Worm (Caenorhabditis elegans) whole organism, mixed stage, embryonic: ENCODE measurements around the gene Y54G2A.50.
A peak's percentile ranks its signal among the peaks of the same experiment; 100 is the strongest.

Source experiments
- M03D4.4 ChIP-seq: sonication (generic microtip); optimal IDR thresholded peaks from 2 replicates; lab custom pipeline; 2017; ENCODE audit warnings: mild to moderate bottlenecking, missing genetic modification characterization, missing compliant biosample characterization
- bed-3 ChIP-seq: fragments of 200-800 bp; sonication (Bioruptor generic); optimal IDR thresholded peaks from 3 replicates; lab custom pipeline; 2018; ENCODE audit warnings: mild to moderate bottlenecking, missing genetic modification characterization, moderate library complexity, missing compliant biosample characterization
- blmp-1 ChIP-seq: fragments of 150-350 bp; optimal IDR thresholded peaks from 2 replicates; lab custom pipeline; 2014; ENCODE audit warnings: missing biosample characterization, missing genetic modification characterization
- ceh-39 ChIP-seq: fragments of 150-350 bp; optimal IDR thresholded peaks from 2 replicates; lab custom pipeline; 2014; ENCODE audit warnings: missing biosample characterization, missing genetic modification characterization
- ceh-43 ChIP-seq: fragments of 200-800 bp; sonication (Bioruptor generic); optimal IDR thresholded peaks from 2 replicates; lab custom pipeline; 2018; ENCODE audit warnings: mild to moderate bottlenecking, missing genetic modification characterization, moderate library complexity, missing compliant biosample characterization
- ceh-83 ChIP-seq: fragments of 200-800 bp; sonication (Bioruptor generic); optimal IDR thresholded peaks from 2 replicates; lab custom pipeline; 2018; ENCODE audit warnings: mild to moderate bottlenecking, missing genetic modification characterization, missing compliant biosample characterization
- ces-1 ChIP-seq: fragments of 150-350 bp; optimal IDR thresholded peaks from 2 replicates; lab custom pipeline; 2014; ENCODE audit warnings: missing biosample characterization, missing genetic modification reagents, missing genetic modification characterization
- cnd-1 ChIP-seq: fragments of 200-800 bp; sonication (Bioruptor generic); optimal IDR thresholded peaks from 2 replicates; lab custom pipeline; 2018; ENCODE audit warnings: mild to moderate bottlenecking, missing genetic modification characterization, missing compliant biosample characterization
- drap-1 ChIP-seq: fragments of 200-800 bp; sonication (Bioruptor generic); optimal IDR thresholded peaks from 3 replicates; lab custom pipeline; 2018; ENCODE audit warnings: mild to moderate bottlenecking, missing genetic modification characterization, missing compliant biosample characterization
- elt-3 ChIP-seq: fragments of 150-350 bp; optimal IDR thresholded peaks from 2 replicates; lab custom pipeline; 2014; ENCODE audit warnings: missing biosample characterization, missing genetic modification characterization
- ham-2 ChIP-seq: fragments of 200-800 bp; sonication (Bioruptor generic); optimal IDR thresholded peaks from 2 replicates; lab custom pipeline; 2018; ENCODE audit warnings: mild to moderate bottlenecking, missing genetic modification characterization, missing compliant biosample characterization
- hlh-1 ChIP-seq: fragments of 150-350 bp; optimal IDR thresholded peaks from 2 replicates; lab custom pipeline; 2014; ENCODE audit warnings: missing biosample characterization, missing genetic modification reagents, missing genetic modification characterization
- lin-13 ChIP-seq: fragments of 150-350 bp; optimal IDR thresholded peaks from 2 replicates; lab custom pipeline; 2014; ENCODE audit warnings: missing biosample characterization, missing genetic modification characterization
- lsy-2 ChIP-seq: fragments of 150-350 bp; optimal IDR thresholded peaks from 2 replicates; lab custom pipeline; 2014; ENCODE audit warnings: missing biosample characterization, missing genetic modification characterization
- mls-2 ChIP-seq: sonication (generic microtip); optimal IDR thresholded peaks from 2 replicates; lab custom pipeline; 2016; ENCODE audit warnings: mild to moderate bottlenecking, missing genetic modification characterization, moderate library complexity, missing compliant biosample characterization
- nhr-12 ChIP-seq: fragments of 150-350 bp; optimal IDR thresholded peaks from 2 replicates; lab custom pipeline; 2014; ENCODE audit warnings: missing biosample characterization, missing genetic modification characterization
- nhr-2 ChIP-seq: fragments of 150-350 bp; optimal IDR thresholded peaks from 2 replicates; lab custom pipeline; 2014; ENCODE audit warnings: missing biosample characterization, missing genetic modification characterization
- pha-4 ChIP-seq: fragments of 150-350 bp; optimal IDR thresholded peaks from 2 replicates; lab custom pipeline; 2018; ENCODE audit warnings: missing biosample characterization, missing genetic modification reagents, missing genetic modification characterization
- sem-2 ChIP-seq: fragments of 200-800 bp; sonication (Bioruptor generic); optimal IDR thresholded peaks from 2 replicates; lab custom pipeline; 2018; ENCODE audit warnings: mild to moderate bottlenecking, missing genetic modification characterization, missing compliant biosample characterization
- unc-120 ChIP-seq: sonication (generic microtip); optimal IDR thresholded peaks from 2 replicates; lab custom pipeline; 2017; ENCODE audit warnings: missing genetic modification characterization, missing compliant biosample characterization; ENCODE audit not compliant: poor library complexity, severe bottlenecking
- unc-39 ChIP-seq: fragments of 150-350 bp; optimal IDR thresholded peaks from 2 replicates; lab custom pipeline; 2014; ENCODE audit warnings: missing biosample characterization, missing genetic modification characterization
- zip-8 ChIP-seq: fragments of 150-350 bp; optimal IDR thresholded peaks from 2 replicates; lab custom pipeline; 2014; ENCODE audit warnings: missing biosample characterization, missing genetic modification characterization
- ztf-11 ChIP-seq: fragments of 150-350 bp; optimal IDR thresholded peaks from 2 replicates; lab custom pipeline; 2014; ENCODE audit warnings: missing biosample characterization, missing genetic modification characterization

Gene Y54G2A.50

DNA sequence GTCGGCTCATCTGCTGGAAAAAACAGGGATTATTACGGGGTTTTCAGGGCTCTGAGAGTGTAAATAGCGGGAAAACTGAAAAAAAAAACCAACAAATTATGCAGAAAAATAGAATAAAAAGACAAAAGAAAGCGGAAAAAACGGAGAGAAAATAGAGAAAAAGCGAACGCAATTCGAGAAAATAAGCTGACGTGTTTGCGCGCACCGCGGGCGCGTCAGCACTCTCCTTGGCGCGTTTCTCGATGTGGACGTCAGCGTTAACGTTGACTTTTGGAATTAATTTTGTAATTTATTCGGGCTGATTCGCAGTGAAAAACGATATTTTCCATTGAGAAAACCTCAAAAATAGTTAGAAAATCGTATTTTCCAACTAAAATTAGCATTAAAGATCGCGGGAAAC lies 10.6 kb downstream of the Y54G2A.50 start, which contains the start of gene manf-1:
TSS of gene manf-1 (minus strand) at position 13 of the 400 bp plus-strand sequence.
- no peak for TF ChIP-seq elt-3 (tag; lab: Kevin White, UChicago)
- TF ChIP-seq ham-2 (GFP tag; lab: Kevin White, UChicago): peak; percentile 1
- no peak for TF ChIP-seq unc-120 (tag; lab: Kevin White, UChicago)
- TF ChIP-seq lsy-2 (tag; lab: Kevin White, UChicago): peak; percentile 55
- TF ChIP-seq unc-39 (tag; lab: Kevin White, UChicago): no peak
- TF ChIP-seq lin-13: peak; percentile 80
- TF ChIP-seq pha-4 (tag; lab: Kevin White, UChicago): peak; percentile 65

DNA sequence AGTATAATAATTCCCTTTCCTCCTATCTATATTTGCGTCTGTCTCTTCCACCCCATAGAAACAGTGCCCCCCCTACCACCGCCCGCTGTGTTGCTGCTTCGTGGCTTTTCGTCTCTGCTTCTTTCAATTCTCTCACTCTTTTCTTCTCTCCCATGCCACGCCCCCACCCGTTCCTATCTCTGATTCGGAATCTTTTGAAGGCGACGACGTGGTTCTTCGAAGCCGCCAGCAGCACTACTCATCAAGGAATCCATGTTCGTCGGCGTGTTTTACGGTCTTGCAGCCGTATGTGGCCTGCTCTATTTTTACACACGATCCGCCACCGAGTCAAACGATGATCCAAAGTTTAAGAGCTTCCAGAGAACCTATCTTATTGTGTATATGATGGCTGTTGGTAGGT lies 13.4 kb downstream of the Y54G2A.50 start, which contains the start of gene samt-1:
TSS of gene samt-1 (plus strand) at position 176 of the 400 bp plus-strand sequence.
- TF ChIP-seq nhr-2 (no peak), ham-2 (GFP tag; lab: Kevin White, UChicago) (peak; percentile 34)

DNA sequence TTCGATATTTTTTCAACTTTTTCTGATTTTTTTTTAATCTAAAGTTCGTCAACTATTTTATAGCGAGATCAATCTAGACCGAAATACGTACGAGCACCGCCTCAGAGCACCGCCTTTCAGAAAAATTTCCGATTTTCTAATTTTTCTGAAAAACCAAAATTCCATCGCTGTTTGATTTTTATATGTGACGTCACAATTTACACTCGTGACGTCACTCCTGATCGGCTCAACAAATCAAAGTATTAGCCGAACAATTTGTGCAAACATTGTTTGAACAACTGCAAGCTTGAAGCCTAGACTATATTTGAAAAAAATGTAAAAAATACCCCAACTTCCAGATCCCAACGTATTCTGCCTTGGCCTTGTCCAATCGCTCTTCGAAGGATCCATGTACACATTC lies 17.4 kb downstream of the Y54G2A.50 start:
- TF ChIP-seq unc-120 (tag; lab: Kevin White, UChicago) (no peak), zip-8 (tag; lab: Kevin White, UChicago) (peak; percentile 96)
- TF ChIP-seq, all 35 proteins: peak for 1

- TF ChIP-seq ces-1 (GFP tag; lab: Kevin White, UChicago) (peak; percentile 35), ceh-83 (GFP tag; lab: Kevin White, UChicago) (no peak)
These were observed 42.0 kb downstream of the Y54G2A.50 start, which contains the start of gene ser-6 for ce11 chrIV:2959798-2960197. Gene ser-6 (plus strand): TSS chrIV:2960098.

ce11 chrIV:2960242-2960641 lies 42.4 kb downstream of the Y54G2A.50 start:
- TF ChIP-seq lsy-2 (tag; lab: Kevin White, UChicago) (no peak), sem-2 (no peak), M03D4.4 (tag; lab: Kevin White, UChicago) (no peak), ceh-39 (no peak), blmp-1 (no peak), hlh-1 (tag; lab: Kevin White, UChicago) (no peak), cnd-1 (tag; lab: Kevin White, UChicago) (no peak), ztf-11 (tag; lab: Kevin White, UChicago) (no peak), mls-2 (tag; lab: Kevin White, UChicago) (no peak)

ce11 chrIV:2966884-2967283 lies 49.1 kb downstream of the Y54G2A.50 start:
- no peak for TF ChIP-seq bed-3 (GFP tag; lab: Kevin White, UChicago)
- TF ChIP-seq nhr-12 (tag; lab: Kevin White, UChicago): no peak
- no peak for TF ChIP-seq ceh-39
- no peak for TF ChIP-seq ceh-43
- no peak for TF ChIP-seq mls-2 (tag; lab: Kevin White, UChicago)
- no peak for TF ChIP-seq drap-1
- TF ChIP-seq ceh-83 (GFP tag; lab: Kevin White, UChicago): no peak
- TF ChIP-seq ztf-11 (tag; lab: Kevin White, UChicago): no peak
- TF ChIP-seq lin-13: no peak
- TF ChIP-seq, all 35 proteins: peak for 0
